Fruit fly (Drosophila melanogaster) whole organism, prepupa: ENCODE data around the gene PKD.
A peak's percentile ranks its signal among the peaks of the same experiment; 100 is the strongest.

ENCODE experiments used
- Blimp-1 ChIP-seq: fragments of 200-800 bp; sonication (Bioruptor generic); optimal IDR thresholded peaks from 3 replicates; lab custom pipeline; 2017; ENCODE audit warnings: missing biosample characterization, missing genetic modification characterization, mild to moderate bottlenecking, moderate library complexity, missing genetic modification reagents
- CG10631 ChIP-seq: fragments of 200-800 bp; sonication (Bioruptor generic); optimal IDR thresholded peaks from 2 replicates; lab custom pipeline; 2016; ENCODE audit warnings: missing biosample characterization, missing genetic modification characterization
- CG10669 ChIP-seq: fragments of 200-800 bp; sonication (Bioruptor generic); optimal IDR thresholded peaks from 3 replicates; lab custom pipeline; 2018; ENCODE audit warnings: missing biosample characterization, mild to moderate bottlenecking, missing genetic modification characterization, moderate library complexity
- CG11294 ChIP-seq: fragments of 200-800 bp; sonication (Bioruptor generic); IDR thresholded peaks from 2 replicates; pipeline ENCODE4 v1.3.6; 2022; ENCODE audit warnings: missing biosample characterization, missing genetic modification characterization
- CG11762 ChIP-seq: fragments of 200-800 bp; sonication (Bioruptor generic); optimal IDR thresholded peaks from 3 replicates; lab custom pipeline; 2016; ENCODE audit warnings: missing biosample characterization, missing genetic modification characterization; ENCODE audit not compliant: insufficient read depth
- CG11902 ChIP-seq: fragments of 200-800 bp; sonication (Bioruptor generic); optimal IDR thresholded peaks from 3 replicates; lab custom pipeline; 2016; ENCODE audit warnings: missing biosample characterization, missing genetic modification characterization
- CG1621 ChIP-seq: fragments of 200-800 bp; sonication (Bioruptor generic); optimal IDR thresholded peaks from 3 replicates; lab custom pipeline; 2018; ENCODE audit warnings: missing biosample characterization, mild to moderate bottlenecking, missing genetic modification characterization
- CG16779 ChIP-seq: fragments of 200-800 bp; sonication (Bioruptor generic); optimal IDR thresholded peaks from 3 replicates; lab custom pipeline; 2017; ENCODE audit warnings: missing biosample characterization, mild to moderate bottlenecking, missing genetic modification characterization
- CG3032 ChIP-seq: fragments of 200-800 bp; optimal IDR thresholded peaks from 2 replicates; lab custom pipeline; 2019; ENCODE audit warnings: missing biosample characterization, mild to moderate bottlenecking, missing genetic modification characterization, moderate library complexity
- CG32006 ChIP-seq: fragments of 200-800 bp; sonication (Bioruptor generic); optimal IDR thresholded peaks from 3 replicates; lab custom pipeline; 2017; ENCODE audit warnings: missing biosample characterization, mild to moderate bottlenecking, missing genetic modification characterization
- CG34406 ChIP-seq: fragments of 200-800 bp; sonication (Bioruptor generic); optimal IDR thresholded peaks from 3 replicates; lab custom pipeline; 2016; ENCODE audit warnings: missing biosample characterization, missing genetic modification characterization
- CG4318 ChIP-seq: fragments of 200-800 bp; sonication (Bioruptor generic); optimal IDR thresholded peaks from 3 replicates; lab custom pipeline; 2017; ENCODE audit warnings: missing biosample characterization, mild to moderate bottlenecking, missing genetic modification characterization
- CG6163 ChIP-seq: fragments of 200-800 bp; sonication (Bioruptor generic); IDR thresholded peaks from 3 replicates; pipeline ENCODE4 v1.3.6; 2022; ENCODE audit warnings: missing biosample characterization, missing genetic modification characterization
- CG6276 ChIP-seq: fragments of 200-800 bp; sonication (Bioruptor generic); optimal IDR thresholded peaks from 2 replicates; lab custom pipeline; 2017; ENCODE audit warnings: missing biosample characterization, mild to moderate bottlenecking, missing genetic modification characterization
- CG7368 ChIP-seq: fragments of 200-800 bp; sonication (Bioruptor generic); optimal IDR thresholded peaks from 3 replicates; lab custom pipeline; 2016; ENCODE audit warnings: missing biosample characterization, missing genetic modification characterization
- CG8119 ChIP-seq: fragments of 200-800 bp; sonication (Bioruptor generic); IDR thresholded peaks from 3 replicates; pipeline ENCODE4 v1.3.6; 2022; ENCODE audit warnings: missing biosample characterization, missing genetic modification characterization
- CG8632 ChIP-seq: fragments of 200-800 bp; sonication (Bioruptor generic); optimal IDR thresholded peaks from 3 replicates; lab custom pipeline; 2016; ENCODE audit warnings: missing biosample characterization, missing genetic modification characterization
- Eip75B ChIP-seq: fragments of 200-800 bp; sonication (Bioruptor generic); optimal IDR thresholded peaks from 3 replicates; lab custom pipeline; 2016; ENCODE audit warnings: missing biosample characterization, missing genetic modification characterization
- Eip93F ChIP-seq: fragments of 200-800 bp; sonication (Bioruptor generic); optimal IDR thresholded peaks from 2 replicates; lab custom pipeline; 2016; ENCODE audit warnings: missing biosample characterization, mild to moderate bottlenecking, missing genetic modification characterization
- Ets21C ChIP-seq: fragments of 200-800 bp; sonication (Bioruptor generic); optimal IDR thresholded peaks from 3 replicates; lab custom pipeline; 2016; ENCODE audit warnings: missing biosample characterization, missing genetic modification characterization
- Ets96B ChIP-seq: fragments of 200-800 bp; optimal IDR thresholded peaks from 2 replicates; lab custom pipeline; 2019; ENCODE audit warnings: missing biosample characterization, mild to moderate bottlenecking, missing genetic modification characterization, moderate library complexity
- Hr38 ChIP-seq: sonication (Bioruptor generic); optimal IDR thresholded peaks from 2 replicates; lab custom pipeline; 2016; ENCODE audit warnings: missing biosample characterization, missing genetic modification characterization
- Hr39 ChIP-seq: fragments of 200-800 bp; sonication (Bioruptor generic); optimal IDR thresholded peaks from 2 replicates; lab custom pipeline; 2016; ENCODE audit warnings: missing biosample characterization, missing genetic modification characterization
- Lpt ChIP-seq: fragments of 200-800 bp; sonication (Bioruptor generic); optimal IDR thresholded peaks from 3 replicates; lab custom pipeline; 2016; ENCODE audit warnings: missing biosample characterization, missing genetic modification characterization
- Met ChIP-seq: fragments of 200-800 bp; sonication (Bioruptor generic); optimal IDR thresholded peaks from 3 replicates; lab custom pipeline; 2016; ENCODE audit warnings: missing biosample characterization, missing genetic modification characterization
- Smox ChIP-seq: fragments of 200-800 bp; sonication (Bioruptor generic); optimal IDR thresholded peaks from 3 replicates; lab custom pipeline; 2016; ENCODE audit warnings: missing biosample characterization, missing genetic modification characterization
- Sox102F ChIP-seq: fragments of 200-800 bp; sonication (Bioruptor generic); optimal IDR thresholded peaks from 2 replicates; lab custom pipeline; 2016; ENCODE audit warnings: missing biosample characterization, mild to moderate bottlenecking, missing genetic modification characterization
- Sox14 ChIP-seq: fragments of 200-800 bp; sonication (Bioruptor generic); optimal IDR thresholded peaks from 3 replicates; lab custom pipeline; 2016; ENCODE audit warnings: missing biosample characterization, missing genetic modification characterization
- Sox15 ChIP-seq: fragments of 200-800 bp; sonication (Bioruptor generic); optimal IDR thresholded peaks from 3 replicates; lab custom pipeline; 2016; ENCODE audit warnings: missing biosample characterization, missing genetic modification characterization
- achi ChIP-seq: fragments of 200-800 bp; sonication (Bioruptor generic); optimal IDR thresholded peaks from 3 replicates; lab custom pipeline; 2016; ENCODE audit warnings: missing biosample characterization, missing genetic modification characterization
- cyc ChIP-seq: fragments of 200-800 bp; sonication (Bioruptor generic); optimal IDR thresholded peaks from 3 replicates; lab custom pipeline; 2016; ENCODE audit warnings: missing biosample characterization, missing genetic modification characterization
- eg ChIP-seq: fragments of 200-800 bp; sonication (Bioruptor generic); IDR thresholded peaks from 3 replicates; pipeline ENCODE4 v1.3.6; 2022; ENCODE audit warnings: missing biosample characterization, missing genetic modification characterization
- esn ChIP-seq: fragments of 200-800 bp; sonication (Bioruptor generic); optimal IDR thresholded peaks from 2 replicates; lab custom pipeline; 2016; ENCODE audit warnings: missing biosample characterization, mild to moderate bottlenecking, missing genetic modification characterization, moderate library complexity
- fd59A ChIP-seq: fragments of 200-800 bp; sonication (Bioruptor generic); optimal IDR thresholded peaks from 2 replicates; lab custom pipeline; 2017; ENCODE audit warnings: missing biosample characterization, mild to moderate bottlenecking, missing genetic modification characterization, missing genetic modification reagents
- fd85E ChIP-seq: fragments of 200-800 bp; sonication (Bioruptor generic); optimal IDR thresholded peaks from 3 replicates; lab custom pipeline; 2016; ENCODE audit warnings: missing biosample characterization, missing genetic modification characterization
- fkh ChIP-seq: fragments of 200-800 bp; sonication (Bioruptor generic); optimal IDR thresholded peaks from 3 replicates; lab custom pipeline; 2017; ENCODE audit warnings: missing biosample characterization, mild to moderate bottlenecking, missing genetic modification characterization, moderate library complexity
- lz ChIP-seq: fragments of 200-800 bp; sonication (Bioruptor generic); optimal IDR thresholded peaks from 3 replicates; lab custom pipeline; 2016; ENCODE audit warnings: missing biosample characterization, missing genetic modification characterization
- net ChIP-seq: fragments of 200-800 bp; sonication (Bioruptor generic); optimal IDR thresholded peaks from 3 replicates; lab custom pipeline; 2016; ENCODE audit warnings: missing biosample characterization, missing genetic modification characterization
- pdm3 ChIP-seq: fragments of 200-800 bp; sonication (Bioruptor generic); optimal IDR thresholded peaks from 3 replicates; lab custom pipeline; 2016; ENCODE audit warnings: missing biosample characterization, missing genetic modification characterization
- salr ChIP-seq, 2 experiments: fragments of 200-800 bp; sonication (Bioruptor generic); optimal IDR thresholded peaks; 3 replicates each; lab custom pipeline; 2016 to 2018; ENCODE audit warnings: missing biosample characterization in 2 of 2, missing genetic modification characterization in 2 of 2, mild to moderate bottlenecking in 1 of 2
- spab ChIP-seq: fragments of 200-800 bp; sonication (Bioruptor generic); optimal IDR thresholded peaks from 2 replicates; lab custom pipeline; 2017; ENCODE audit warnings: missing biosample characterization, mild to moderate bottlenecking, missing genetic modification characterization, missing genetic modification reagents
- ss ChIP-seq, 2 experiments: fragments of 200-800 bp; sonication (Bioruptor generic); optimal IDR thresholded peaks; 2 replicates in 1 of 2; 3 replicates in 1 of 2; lab custom pipeline; 2017 to 2018; ENCODE audit warnings: mild to moderate bottlenecking in 2 of 2, missing biosample characterization in 2 of 2, missing genetic modification characterization in 2 of 2, moderate library complexity in 1 of 2
- svp ChIP-seq: fragments of 200-800 bp; sonication (Bioruptor generic); peaks from one replicate; lab custom pipeline; 2016; ENCODE audit warnings: missing biosample characterization, missing genetic modification characterization
- vri ChIP-seq: fragments of 200-800 bp; sonication (Bioruptor generic); optimal IDR thresholded peaks from 3 replicates; lab custom pipeline; 2016; ENCODE audit warnings: missing biosample characterization, mild to moderate bottlenecking, missing genetic modification characterization

The PKD gene

dm6 chr3R:18298298-18298899, 15.8 kb downstream of the PKD start (continued):
- TF ChIP-seq CG8119 (GFP tag; lab: Robert Waterston, UW): peak; percentile 57
- no peak for TF ChIP-seq Sox15 (GFP tag; lab: Kevin White, UChicago)
- TF ChIP-seq Lpt (GFP tag; lab: Kevin White, UChicago): peak; percentile 50
- TF ChIP-seq CG1621 (tag; lab: Kevin White, UChicago): no peak
- TF ChIP-seq CG8632 (GFP tag; lab: Kevin White, UChicago): peak; percentile 13
- TF ChIP-seq CG34406: peak; percentile 23
- TF ChIP-seq Blimp-1 (GFP tag; lab: Kevin White, UChicago): no peak
- no peak for TF ChIP-seq Ets21C (GFP tag; lab: Kevin White, UChicago)
- peak; percentile 46 for TF ChIP-seq CG6276 (GFP tag; lab: Kevin White, UChicago)
- no peak for TF ChIP-seq Eip93F (GFP tag; lab: Kevin White, UChicago)
- no peak for TF ChIP-seq lz
- peak; percentile 51 for TF ChIP-seq vri (GFP tag; lab: Kevin White, UChicago)
- peak; percentile 28 for TF ChIP-seq CG16779 (tag; lab: Kevin White, UChicago)
- no peak for TF ChIP-seq CG11294
- peak; percentile 41 for TF ChIP-seq fkh (GFP tag; lab: Kevin White, UChicago)
- TF ChIP-seq CG10631 (GFP tag; lab: Kevin White, UChicago): no peak
- TF ChIP-seq Sox14 (GFP tag; lab: Kevin White, UChicago): peak; percentile 38
- peak; percentile 18 for TF ChIP-seq esn (GFP tag; lab: Kevin White, UChicago)
- no peak for TF ChIP-seq Smox (GFP tag; lab: Kevin White, UChicago)

- TF ChIP-seq vri (GFP tag; lab: Kevin White, UChicago) (no peak), spab (GFP tag; lab: Kevin White, UChicago) (no peak), Sox14 (GFP tag; lab: Kevin White, UChicago) (peak; percentile 37), CG7368 (GFP tag; lab: Kevin White, UChicago) (peak; percentile 4), CG6163 (GFP tag; lab: Robert Waterston, UW) (peak; percentile 57; the same call in 1 of the 3 replicates), salr (GFP tag; optimal IDR thresholded peaks at IDR 0.05; lab: Kevin White, UChicago) (peak in 1 of 2 experiments; percentile 19), pdm3 (no peak), CG1621 (tag; lab: Kevin White, UChicago) (no peak), Hr38 (no peak), lz (no peak), fd59A (GFP tag; lab: Kevin White, UChicago) (peak; percentile 6), CG11902 (GFP tag; lab: Kevin White, UChicago) (no peak), Eip75B (GFP tag; lab: Kevin White, UChicago) (peak; percentile 22), Eip93F (GFP tag; lab: Kevin White, UChicago) (no peak), Met (GFP tag; lab: Kevin White, UChicago) (no peak), Blimp-1 (GFP tag; lab: Kevin White, UChicago) (no peak), achi (GFP tag; lab: Kevin White, UChicago) (peak; percentile 56), Lpt (GFP tag; lab: Kevin White, UChicago) (no peak), Hr39 (GFP tag; lab: Kevin White, UChicago) (no peak), CG4318 (GFP tag; lab: Kevin White, UChicago) (peak; percentile 19), Ets21C (GFP tag; lab: Kevin White, UChicago) (no peak), cyc (no peak), Sox102F (GFP tag; lab: Kevin White, UChicago) (no peak), Ets96B (tag; lab: Kevin White, UChicago) (no peak), CG8632 (GFP tag; lab: Kevin White, UChicago) (peak; percentile 18), CG32006 (peak; percentile 65), eg (GFP tag; lab: Robert Waterston, UW) (peak; percentile 58; the same call in 2 of the 3 replicates), ss (GFP tag; optimal IDR thresholded peaks at IDR 0.05; lab: Kevin White, UChicago) (no peak), esn (GFP tag; lab: Kevin White, UChicago) (no peak), net (GFP tag; lab: Kevin White, UChicago) (no peak), CG8119 (GFP tag; lab: Robert Waterston, UW) (peak; percentile 42; the same call in 1 of the 3 replicates), CG16779 (tag; lab: Kevin White, UChicago) (no peak), fkh (GFP tag; lab: Kevin White, UChicago) (peak; percentile 52), Smox (GFP tag; lab: Kevin White, UChicago) (no peak), Sox15 (GFP tag; lab: Kevin White, UChicago) (no peak), fd85E (GFP tag; lab: Kevin White, UChicago) (no peak), CG11762 (GFP tag; lab: Kevin White, UChicago) (no peak), svp (GFP tag; lab: Kevin White, UChicago) (peak; percentile 67), CG10669 (peak; percentile 26), CG3032 (peak; percentile 13), CG10631 (GFP tag; lab: Kevin White, UChicago) (peak; percentile 46)
Measured at dm6 chr3R:18297444-18298297, 16.5 kb downstream of the PKD start.
